Fruit fly (Drosophila melanogaster) whole organism, pupa: ENCODE results near the gene CG11889.

Experiments
- CG13204 ChIP-seq: fragments of 200-800 bp; sonication (Bioruptor generic); optimal IDR thresholded peaks from 2 replicates; lab custom pipeline; 2018; ENCODE audit warnings: missing biosample characterization, mild to moderate bottlenecking, missing genetic modification characterization, moderate library complexity
- CG15710 ChIP-seq: fragments of 200-800 bp; sonication (Bioruptor generic); optimal IDR thresholded peaks from 2 replicates; lab custom pipeline; 2018; ENCODE audit warnings: missing biosample characterization, mild to moderate bottlenecking, missing genetic modification characterization, moderate library complexity
- CG32121 ChIP-seq: fragments of 200-800 bp; sonication (Bioruptor generic); IDR thresholded peaks from 2 replicates; pipeline ENCODE4 v1.3.6; 2022; ENCODE audit warnings: missing biosample characterization, missing genetic modification characterization
- CG4496 ChIP-seq: fragments of 200-800 bp; sonication (Bioruptor generic); IDR thresholded peaks from 3 replicates; pipeline ENCODE4 v1.3.6; 2022; ENCODE audit warnings: missing biosample characterization, missing genetic modification characterization
- CG8301 ChIP-seq: fragments of 200-800 bp; sonication (Bioruptor generic); optimal IDR thresholded peaks from 2 replicates; lab custom pipeline; 2018; ENCODE audit warnings: missing biosample characterization, mild to moderate bottlenecking, missing genetic modification characterization
- D1 ChIP-seq: fragments of 200-800 bp; sonication (Bioruptor generic); optimal IDR thresholded peaks from 2 replicates; lab custom pipeline; 2018; ENCODE audit warnings: missing biosample characterization, mild to moderate bottlenecking, missing genetic modification characterization, moderate library complexity
- EcR ChIP-seq: fragments of 200-800 bp; sonication (Bioruptor generic); optimal IDR thresholded peaks from 3 replicates; lab custom pipeline; 2019; ENCODE audit warnings: missing biosample characterization, missing genetic modification characterization, mild to moderate bottlenecking, moderate library complexity, missing genetic modification reagents
- Ets98B ChIP-seq: fragments of 200-800 bp; sonication (Bioruptor generic); IDR thresholded peaks from 2 replicates; pipeline ENCODE4 v1.3.6; 2022; ENCODE audit warnings: missing biosample characterization, missing genetic modification characterization
- Pif1B ChIP-seq: fragments of 200-800 bp; sonication (Bioruptor generic); optimal IDR thresholded peaks from 3 replicates; lab custom pipeline; 2016; ENCODE audit warnings: missing biosample characterization, missing genetic modification characterization

DNA sequence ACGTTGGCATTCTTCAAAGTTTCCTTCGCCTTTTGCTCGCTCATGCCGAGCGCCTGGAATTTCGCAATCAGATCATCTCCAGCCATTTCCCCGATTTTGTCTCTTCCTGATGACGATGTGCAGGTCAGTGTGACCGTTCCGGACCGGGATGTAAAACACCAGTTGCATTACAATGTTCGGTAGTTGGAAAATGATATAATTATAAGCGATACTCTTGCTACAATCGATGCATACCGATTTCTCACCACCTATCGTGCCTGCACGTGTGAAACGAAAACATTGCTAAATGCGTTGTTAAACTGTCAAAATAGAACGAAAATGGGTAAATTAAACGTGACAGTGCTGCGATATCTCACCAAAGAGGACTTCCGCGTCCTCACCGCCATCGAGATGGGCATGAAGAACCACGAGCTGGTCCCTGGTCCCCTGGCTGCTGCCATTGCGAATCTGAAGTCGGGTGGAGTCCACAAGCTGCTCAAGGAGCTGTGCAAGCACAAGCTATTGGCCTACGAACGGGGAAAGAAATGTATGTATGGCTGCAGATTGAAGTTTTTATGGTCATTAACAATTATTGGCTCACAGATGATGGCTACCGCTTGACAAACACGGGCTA is 4.3 kb upstream of the CG11889 start, which contains the start of the genes GlnRS and RIOK2:
- TF ChIP-seq CG4496 (GFP tag; lab: Robert Waterston, UW) = no peak
- TF ChIP-seq CG32121 (GFP tag; lab: Robert Waterston, UW) = no peak
- no peak for TF ChIP-seq EcR (GFP tag; lab: Kevin White, UChicago)
- TF ChIP-seq Ets98B (GFP tag; lab: Robert Waterston, UW) = no peak
- TF ChIP-seq CG15710 (tag; lab: Kevin White, UChicago) = no peak
- no peak for TF ChIP-seq Pif1B (GFP tag; lab: Kevin White, UChicago)
- no peak for TF ChIP-seq CG8301 (tag; lab: Kevin White, UChicago)
- TF ChIP-seq D1 (tag; lab: Kevin White, UChicago) = no peak
- TF ChIP-seq CG13204 (GFP tag; lab: Kevin White, UChicago) = no peak
